Worm (Caenorhabditis elegans) whole organism, mixed stage, embryonic: ENCODE results near the gene C18D4.4.

ENCODE experiments used
- M03D4.4 ChIP-seq: sonication (generic microtip); optimal IDR thresholded peaks from 2 replicates; lab custom pipeline; 2017; ENCODE audit warnings: mild to moderate bottlenecking, missing genetic modification characterization, missing compliant biosample characterization
- bed-3 ChIP-seq: fragments of 200-800 bp; sonication (Bioruptor generic); optimal IDR thresholded peaks from 3 replicates; lab custom pipeline; 2018; ENCODE audit warnings: mild to moderate bottlenecking, missing genetic modification characterization, moderate library complexity, missing compliant biosample characterization
- ceh-43 ChIP-seq: fragments of 200-800 bp; sonication (Bioruptor generic); optimal IDR thresholded peaks from 2 replicates; lab custom pipeline; 2018; ENCODE audit warnings: mild to moderate bottlenecking, missing genetic modification characterization, moderate library complexity, missing compliant biosample characterization
- ceh-83 ChIP-seq: fragments of 200-800 bp; sonication (Bioruptor generic); optimal IDR thresholded peaks from 2 replicates; lab custom pipeline; 2018; ENCODE audit warnings: mild to moderate bottlenecking, missing genetic modification characterization, missing compliant biosample characterization
- ces-1 ChIP-seq: fragments of 150-350 bp; optimal IDR thresholded peaks from 2 replicates; lab custom pipeline; 2014; ENCODE audit warnings: missing biosample characterization, missing genetic modification reagents, missing genetic modification characterization
- cnd-1 ChIP-seq: fragments of 200-800 bp; sonication (Bioruptor generic); optimal IDR thresholded peaks from 2 replicates; lab custom pipeline; 2018; ENCODE audit warnings: mild to moderate bottlenecking, missing genetic modification characterization, missing compliant biosample characterization
- drap-1 ChIP-seq: fragments of 200-800 bp; sonication (Bioruptor generic); optimal IDR thresholded peaks from 3 replicates; lab custom pipeline; 2018; ENCODE audit warnings: mild to moderate bottlenecking, missing genetic modification characterization, missing compliant biosample characterization
- elt-1 ChIP-seq: sonication (generic microtip); optimal IDR thresholded peaks from 2 replicates; lab custom pipeline; 2017; ENCODE audit warnings: missing genetic modification characterization, mild to moderate bottlenecking, missing compliant biosample characterization, antibody characterized with exemption, moderate library complexity, borderline replicate concordance; ENCODE audit not compliant: insufficient read depth
- elt-3 ChIP-seq: fragments of 150-350 bp; optimal IDR thresholded peaks from 2 replicates; lab custom pipeline; 2014; ENCODE audit warnings: missing biosample characterization, missing genetic modification characterization
- flh-1 ChIP-seq: fragments of 200-800 bp; sonication (Bioruptor generic); optimal IDR thresholded peaks from 2 replicates; lab custom pipeline; 2018; ENCODE audit warnings: mild to moderate bottlenecking, missing genetic modification characterization, moderate library complexity, missing compliant biosample characterization
- hlh-1 ChIP-seq: fragments of 150-350 bp; optimal IDR thresholded peaks from 2 replicates; lab custom pipeline; 2014; ENCODE audit warnings: missing biosample characterization, missing genetic modification reagents, missing genetic modification characterization
- lsy-2 ChIP-seq: fragments of 150-350 bp; optimal IDR thresholded peaks from 2 replicates; lab custom pipeline; 2014; ENCODE audit warnings: missing biosample characterization, missing genetic modification characterization
- mab-5 ChIP-seq: fragments of 150-350 bp; optimal IDR thresholded peaks from 2 replicates; lab custom pipeline; 2014; ENCODE audit warnings: missing biosample characterization, missing genetic modification characterization
- mep-1 ChIP-seq: fragments of 150-350 bp; optimal IDR thresholded peaks from 2 replicates; lab custom pipeline; 2017; ENCODE audit warnings: missing biosample characterization, missing genetic modification reagents, missing genetic modification characterization, inconsistent platforms
- mls-2 ChIP-seq: sonication (generic microtip); optimal IDR thresholded peaks from 2 replicates; lab custom pipeline; 2016; ENCODE audit warnings: mild to moderate bottlenecking, missing genetic modification characterization, moderate library complexity, missing compliant biosample characterization
- nhr-12 ChIP-seq: fragments of 150-350 bp; optimal IDR thresholded peaks from 2 replicates; lab custom pipeline; 2014; ENCODE audit warnings: missing biosample characterization, missing genetic modification characterization
- nhr-2 ChIP-seq: fragments of 150-350 bp; optimal IDR thresholded peaks from 2 replicates; lab custom pipeline; 2014; ENCODE audit warnings: missing biosample characterization, missing genetic modification characterization
- nhr-76 ChIP-seq: sonication (generic microtip); optimal IDR thresholded peaks from 2 replicates; lab custom pipeline; 2017; ENCODE audit warnings: missing biosample characterization, missing genetic modification characterization
- pha-4 ChIP-seq: fragments of 150-350 bp; optimal IDR thresholded peaks from 2 replicates; lab custom pipeline; 2018; ENCODE audit warnings: missing biosample characterization, missing genetic modification reagents, missing genetic modification characterization
- snpc-4 ChIP-seq: fragments of 150-350 bp; optimal IDR thresholded peaks from 2 replicates; lab custom pipeline; 2014; ENCODE audit warnings: missing biosample characterization, missing genetic modification characterization
- sptf-1 ChIP-seq: sonication (generic microtip); optimal IDR thresholded peaks from 2 replicates; lab custom pipeline; 2017; ENCODE audit warnings: mild to moderate bottlenecking, missing genetic modification characterization, moderate library complexity, missing compliant biosample characterization
- tbx-8 ChIP-seq: fragments of 200-800 bp; sonication (Bioruptor generic); optimal IDR thresholded peaks from 2 replicates; lab custom pipeline; 2018; ENCODE audit warnings: mild to moderate bottlenecking, missing genetic modification characterization, moderate library complexity, missing compliant biosample characterization
- unc-120 ChIP-seq: sonication (generic microtip); optimal IDR thresholded peaks from 2 replicates; lab custom pipeline; 2017; ENCODE audit warnings: missing genetic modification characterization, missing compliant biosample characterization; ENCODE audit not compliant: poor library complexity, severe bottlenecking
- unc-39 ChIP-seq: fragments of 150-350 bp; optimal IDR thresholded peaks from 2 replicates; lab custom pipeline; 2014; ENCODE audit warnings: missing biosample characterization, missing genetic modification characterization
- unc-62 ChIP-seq: fragments of 150-350 bp; optimal IDR thresholded peaks from 2 replicates; lab custom pipeline; 2014; ENCODE audit warnings: missing biosample characterization, missing genetic modification reagents, missing genetic modification characterization
- zip-8 ChIP-seq: fragments of 150-350 bp; optimal IDR thresholded peaks from 2 replicates; lab custom pipeline; 2014; ENCODE audit warnings: missing biosample characterization, missing genetic modification characterization
- ztf-11 ChIP-seq: fragments of 150-350 bp; optimal IDR thresholded peaks from 2 replicates; lab custom pipeline; 2014; ENCODE audit warnings: missing biosample characterization, missing genetic modification characterization

C18D4.4 gene

DNA sequence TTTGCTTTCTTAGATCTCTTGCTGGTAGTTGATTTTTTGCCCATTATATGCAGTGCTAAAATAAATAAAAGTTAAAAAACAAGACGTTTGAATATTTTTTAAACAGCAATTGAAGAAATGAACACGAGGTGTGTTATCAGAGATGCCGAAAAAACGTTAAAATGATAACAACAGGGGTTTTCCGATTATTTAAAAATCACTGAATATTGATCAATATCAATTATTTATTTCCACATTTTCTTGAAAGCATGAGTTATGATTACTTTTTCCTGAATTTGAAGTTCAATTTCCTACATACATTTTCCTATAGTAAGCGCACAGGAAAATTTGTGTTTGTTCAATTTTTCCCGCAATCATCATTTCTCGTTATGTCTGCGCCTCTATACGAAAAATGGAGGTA is 15.6 kb upstream of the C18D4.4 start:
- TF ChIP-seq tbx-8, result no peak
- no peak for TF ChIP-seq mab-5 (tag; lab: Kevin White, UChicago)
- TF ChIP-seq snpc-4 (tag; lab: Kevin White, UChicago), result no peak
- TF ChIP-seq M03D4.4, result no peak
- TF ChIP-seq hlh-1 (tag; lab: Kevin White, UChicago), result no peak
- TF ChIP-seq nhr-2 (tag; lab: Kevin White, UChicago), result no peak
- no peak for TF ChIP-seq zip-8 (tag; lab: Kevin White, UChicago)
- no peak for TF ChIP-seq ceh-43 (GFP tag; lab: Kevin White, UChicago)
- no peak for TF ChIP-seq ztf-11
- no peak for TF ChIP-seq drap-1 (GFP tag; lab: Kevin White, UChicago)

- peak; percentile 10 for TF ChIP-seq drap-1 (GFP tag; lab: Kevin White, UChicago)
- no peak for TF ChIP-seq ces-1 (GFP tag; lab: Kevin White, UChicago)
- no peak for TF ChIP-seq pha-4
- TF ChIP-seq, all 35 proteins: peak for 1
Measured at ce11 chrV:17542304-17542703, 11.0 kb upstream of the C18D4.4 start.

ce11 chrV:17540295-17540694 is 9.0 kb upstream of the C18D4.4 start, which contains the start of gene srz-25:
srz-25 (plus strand) TSS chrV:17540595.
- TF ChIP-seq tbx-8, result no peak
- TF ChIP-seq pha-4, result no peak
- TF ChIP-seq elt-3 (tag; lab: Kevin White, UChicago), result no peak
- TF ChIP-seq unc-39 (tag; lab: Kevin White, UChicago), result no peak
- no peak for TF ChIP-seq lsy-2 (tag; lab: Kevin White, UChicago)
- TF ChIP-seq bed-3 (GFP tag; lab: Kevin White, UChicago), result no peak
- TF ChIP-seq flh-1 (GFP tag; lab: Kevin White, UChicago), result no peak
- TF ChIP-seq zip-8 (tag; lab: Kevin White, UChicago), result no peak
- TF ChIP-seq M03D4.4, result no peak
- TF ChIP-seq unc-120 (tag; lab: Kevin White, UChicago), result no peak
- no peak for TF ChIP-seq snpc-4 (tag; lab: Kevin White, UChicago)
- TF ChIP-seq ztf-11, result no peak
- no peak for TF ChIP-seq mab-5 (tag; lab: Kevin White, UChicago)

DNA sequence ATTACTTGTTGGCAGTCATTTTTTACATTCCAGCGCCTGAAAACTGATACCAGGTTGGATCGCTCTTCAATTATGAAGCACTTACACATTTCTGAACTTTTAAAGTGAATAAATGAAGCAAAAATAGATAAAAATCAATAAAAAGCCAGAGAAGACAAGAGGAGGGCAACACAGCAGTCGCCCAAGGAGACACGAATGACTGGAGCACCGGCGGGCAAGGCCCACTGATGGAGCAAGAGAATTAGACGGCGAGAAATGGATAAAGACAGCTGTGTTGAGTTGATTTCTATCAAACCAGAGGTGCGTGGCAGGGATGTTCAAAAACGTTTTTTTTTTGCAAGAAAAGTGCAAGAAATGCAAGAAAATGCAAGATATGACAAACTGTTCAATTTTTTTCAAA is 8.0 kb upstream of the C18D4.4 start:
- TF ChIP-seq unc-120 (tag; lab: Kevin White, UChicago) (peak; percentile 67), hlh-1 (tag; lab: Kevin White, UChicago) (peak; percentile 68), ces-1 (GFP tag; lab: Kevin White, UChicago) (no peak), lsy-2 (tag; lab: Kevin White, UChicago) (no peak), mls-2 (tag; lab: Kevin White, UChicago) (no peak), drap-1 (GFP tag; lab: Kevin White, UChicago) (no peak)

- TF ChIP-seq drap-1 (GFP tag; lab: Kevin White, UChicago) (peak; percentile 38), pha-4 (no peak)
Measured at ce11 chrV:17538279-17538896, 7.1 kb upstream of the C18D4.4 start, which contains the start of gene C18D4.6. C18D4.6 (minus strand) TSS chrV:17538375.

DNA sequence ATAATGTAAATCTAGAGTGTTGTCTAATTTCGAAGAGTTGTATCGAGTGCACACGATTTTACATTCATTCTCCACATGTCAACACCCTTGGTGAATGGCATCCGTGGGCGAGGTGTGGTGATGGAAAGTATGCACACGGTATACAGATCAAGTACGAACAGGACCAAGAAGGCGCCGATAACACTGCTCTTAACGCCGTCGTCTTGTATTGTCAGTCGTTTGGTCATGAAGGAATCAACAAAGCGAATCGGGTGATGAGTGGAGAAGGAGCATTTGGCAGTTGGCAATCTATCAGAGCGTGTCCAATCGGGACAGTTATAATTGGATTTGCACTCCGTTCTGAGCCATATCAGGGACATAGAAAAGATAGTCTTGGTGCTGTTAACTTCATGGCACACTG is 1.9 kb upstream of the C18D4.4 start:
- TF ChIP-seq ceh-83 (GFP tag; lab: Kevin White, UChicago), result no peak
- no peak for TF ChIP-seq nhr-76 (tag; lab: Kevin White, UChicago)
- no peak for TF ChIP-seq unc-62 (GFP tag; lab: Kevin White, UChicago)
- no peak for TF ChIP-seq drap-1 (GFP tag; lab: Kevin White, UChicago)
- no peak for TF ChIP-seq M03D4.4
- no peak for TF ChIP-seq nhr-2 (tag; lab: Kevin White, UChicago)
- TF ChIP-seq ceh-43 (GFP tag; lab: Kevin White, UChicago), result no peak
- no peak for TF ChIP-seq tbx-8
- TF ChIP-seq nhr-12 (tag; lab: Kevin White, UChicago), result no peak
- TF ChIP-seq elt-3 (tag; lab: Kevin White, UChicago), result no peak
- no peak for TF ChIP-seq snpc-4 (tag; lab: Kevin White, UChicago)
- no peak for TF ChIP-seq cnd-1 (tag; lab: Kevin White, UChicago)
- TF ChIP-seq mep-1 (tag; lab: Kevin White, UChicago), result no peak
- no peak for TF ChIP-seq flh-1 (GFP tag; lab: Kevin White, UChicago)
- TF ChIP-seq pha-4, result no peak
- no peak for TF ChIP-seq unc-120 (tag; lab: Kevin White, UChicago)
- TF ChIP-seq elt-1 (tag; lab: Kevin White, UChicago), result no peak
- no peak for TF ChIP-seq sptf-1 (tag; lab: Kevin White, UChicago)
